Fruit fly (Drosophila melanogaster) whole organism, wandering third instar larva: ENCODE measurements around the gene Mettl14.

Source experiments
- Abd-B ChIP-seq: fragments of >200 bp; optimal IDR thresholded peaks from 2 replicates; lab custom pipeline; 2017; ENCODE audit warnings: missing biosample characterization, missing genetic modification characterization
- Hr78 ChIP-seq: fragments of >200 bp; optimal IDR thresholded peaks from 2 replicates; lab custom pipeline; 2017; ENCODE audit warnings: missing biosample characterization, missing genetic modification characterization
- Hr83 ChIP-seq: fragments of 200-300 bp; sonication (Bioruptor generic); optimal IDR thresholded peaks from 2 replicates; lab custom pipeline; 2016; ENCODE audit warnings: missing biosample characterization, mild to moderate bottlenecking, missing genetic modification characterization, moderate library complexity; ENCODE audit not compliant: poor library complexity, severe bottlenecking
- Mio ChIP-seq: sonication (Bioruptor generic); optimal IDR thresholded peaks from 2 replicates; lab custom pipeline; 2016; ENCODE audit warnings: missing biosample characterization, missing genetic modification characterization
- Myc ChIP-seq: fragments of >200 bp; optimal IDR thresholded peaks from 2 replicates; lab custom pipeline; 2017
- OdsH ChIP-seq: fragments of 200-800 bp; sonication (Bioruptor generic); optimal IDR thresholded peaks from 2 replicates; lab custom pipeline; 2016; ENCODE audit warnings: missing biosample characterization, mild to moderate bottlenecking, missing genetic modification characterization
- dsf ChIP-seq: sonication (Bioruptor generic); optimal IDR thresholded peaks from 2 replicates; lab custom pipeline; 2016; ENCODE audit warnings: missing biosample characterization, missing genetic modification characterization, borderline replicate concordance
- h ChIP-seq: fragments of 200-800 bp; sonication (Bioruptor generic); optimal IDR thresholded peaks from 3 replicates; lab custom pipeline; 2016; ENCODE audit warnings: missing biosample characterization, mild to moderate bottlenecking, missing genetic modification characterization
- jim ChIP-seq: fragments of 175-275, 200-325 bp; sonication (Bioruptor generic); optimal IDR thresholded peaks from 2 replicates; lab custom pipeline; 2016; ENCODE audit warnings: missing biosample characterization, mild to moderate bottlenecking, missing genetic modification characterization
- sage ChIP-seq: fragments of 200-800 bp; sonication (Bioruptor generic); optimal IDR thresholded peaks from 2 replicates; lab custom pipeline; 2016; ENCODE audit warnings: missing biosample characterization, mild to moderate bottlenecking, missing genetic modification characterization
- sv ChIP-seq: fragments of 200-800 bp; sonication (Bioruptor generic); optimal IDR thresholded peaks from 3 replicates; lab custom pipeline; 2016; ENCODE audit warnings: missing biosample characterization, missing genetic modification characterization

DNA sequence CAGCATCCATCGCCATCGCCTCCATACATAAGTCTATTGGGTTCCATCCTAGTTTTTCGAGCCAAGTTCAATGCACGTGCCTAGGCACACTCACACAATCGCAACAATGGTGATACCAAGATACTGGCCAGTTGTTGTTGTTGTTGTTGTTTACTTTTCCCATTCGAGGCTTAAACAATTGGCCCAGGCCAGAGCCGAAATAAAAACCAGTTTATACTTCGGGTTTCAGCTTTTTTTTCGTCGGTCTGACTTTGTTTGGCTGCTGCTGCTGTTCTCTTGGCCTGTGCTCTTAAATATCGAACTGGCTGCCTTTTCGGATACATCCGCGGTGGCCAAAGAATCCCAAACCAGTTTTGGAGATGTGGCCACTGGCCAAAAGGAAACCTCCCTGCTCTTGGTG, 28.0 kb upstream of the Mettl14 start:
- TF ChIP-seq Hr78 (GFP tag; lab: Kevin White, UChicago) (no peak), sage (no peak), OdsH (no peak), Myc (lab: Kevin White, UChicago) (no peak), jim (GFP tag; lab: Kevin White, UChicago) (no peak), Abd-B (GFP tag; lab: Kevin White, UChicago) (no peak), dsf (GFP tag; lab: Kevin White, UChicago) (no peak), sv (GFP tag; lab: Kevin White, UChicago) (no peak), Hr83 (GFP tag; lab: Kevin White, UChicago) (no peak), h (no peak), Mio (GFP tag; lab: Kevin White, UChicago) (no peak)
